Fruit fly (Drosophila melanogaster) whole organism, embryonic: ENCODE measurements around the gene snky.

Experiments used
- Antp ChIP-seq: fragments of 200-800 bp; sonication (Bioruptor generic); optimal IDR thresholded peaks from 3 replicates; lab custom pipeline; 2016; ENCODE audit warnings: missing biosample characterization, missing genetic modification characterization
- Bdp1 ChIP-seq: fragments of 200-800 bp; sonication (Bioruptor generic); optimal IDR thresholded peaks from 3 replicates; lab custom pipeline; 2016; ENCODE audit warnings: missing biosample characterization, missing genetic modification characterization
- Blimp-1 ChIP-seq: fragments of 200-800 bp; sonication (Bioruptor generic); optimal IDR thresholded peaks from 3 replicates; lab custom pipeline; 2018; ENCODE audit warnings: missing biosample characterization, missing genetic modification characterization, mild to moderate bottlenecking, moderate library complexity, missing genetic modification reagents
- Bteb2 ChIP-seq: fragments of 200-800 bp; sonication (Bioruptor generic); optimal IDR thresholded peaks from 2 replicates; lab custom pipeline; 2016; ENCODE audit warnings: missing biosample characterization, missing genetic modification characterization
- CG10147 ChIP-seq: fragments of 200-800 bp; sonication (Bioruptor generic); optimal IDR thresholded peaks from 2 replicates; lab custom pipeline; 2019; ENCODE audit warnings: missing biosample characterization, mild to moderate bottlenecking, missing genetic modification characterization, moderate library complexity
- CG12155 ChIP-seq: fragments of 200-800 bp; sonication (Bioruptor generic); optimal IDR thresholded peaks from 3 replicates; lab custom pipeline; 2016; ENCODE audit warnings: missing biosample characterization, missing genetic modification characterization
- CG12236 ChIP-seq: fragments of 200-800 bp; sonication (Bioruptor generic); optimal IDR thresholded peaks from 2 replicates; lab custom pipeline; 2016; ENCODE audit warnings: missing biosample characterization, missing genetic modification characterization
- CG14441 ChIP-seq: fragments of 200-800 bp; sonication (Bioruptor generic); IDR thresholded peaks from 2 replicates; pipeline ENCODE4 v1.3.6; 2022; ENCODE audit warnings: missing biosample characterization, missing genetic modification characterization
- CG15479 ChIP-seq: fragments of 200-800 bp; sonication (Bioruptor generic); optimal IDR thresholded peaks from 3 replicates; lab custom pipeline; 2019; ENCODE audit warnings: missing biosample characterization, mild to moderate bottlenecking, missing genetic modification characterization, moderate library complexity
- CG17829 ChIP-seq: fragments of 200-800 bp; optimal IDR thresholded peaks from 2 replicates; lab custom pipeline; 2019; ENCODE audit warnings: missing biosample characterization, mild to moderate bottlenecking, missing genetic modification characterization, moderate library complexity
- CG1832 ChIP-seq: fragments of 200-800 bp; sonication (Bioruptor generic); optimal IDR thresholded peaks from 2 replicates; lab custom pipeline; 2017; ENCODE audit warnings: missing biosample characterization, mild to moderate bottlenecking, missing genetic modification characterization, inconsistent platforms
- CG18619 ChIP-seq: fragments of 200-800 bp; sonication (Bioruptor generic); optimal IDR thresholded peaks from 3 replicates; lab custom pipeline; 2017; ENCODE audit warnings: missing biosample characterization, mild to moderate bottlenecking, missing genetic modification characterization
- CG33213 ChIP-seq: fragments of 200-800 bp; sonication (Bioruptor generic); optimal IDR thresholded peaks from 3 replicates; lab custom pipeline; 2016; ENCODE audit warnings: missing biosample characterization, missing genetic modification characterization
- CG34376 ChIP-seq: fragments of 200-800 bp; sonication (Bioruptor generic); optimal IDR thresholded peaks from 2 replicates; lab custom pipeline; 2018; ENCODE audit warnings: missing biosample characterization, mild to moderate bottlenecking, missing genetic modification characterization
- CG4282 ChIP-seq: fragments of 200-800 bp; sonication (Bioruptor generic); optimal IDR thresholded peaks from 2 replicates; lab custom pipeline; 2016; ENCODE audit warnings: missing biosample characterization, missing genetic modification characterization
- CG6683 ChIP-seq: fragments of 200-800 bp; sonication (Bioruptor generic); optimal IDR thresholded peaks from 2 replicates; lab custom pipeline; 2017; ENCODE audit warnings: missing biosample characterization, mild to moderate bottlenecking, missing genetic modification characterization, missing genetic modification reagents
- CG6813 ChIP-seq: fragments of 200-800 bp; sonication (Bioruptor generic); optimal IDR thresholded peaks from 2 replicates; lab custom pipeline; 2017; ENCODE audit warnings: missing biosample characterization, missing genetic modification characterization, mild to moderate bottlenecking, moderate library complexity, missing genetic modification reagents
- CG8089 ChIP-seq: fragments of 200-800 bp; sonication (Bioruptor generic); optimal IDR thresholded peaks from 3 replicates; lab custom pipeline; 2016; ENCODE audit warnings: missing biosample characterization, missing genetic modification characterization
- CG8924 ChIP-seq: fragments of 200-800 bp; optimal IDR thresholded peaks from 3 replicates; lab custom pipeline; 2019; ENCODE audit warnings: missing biosample characterization, mild to moderate bottlenecking, missing genetic modification characterization, moderate library complexity
- Camta ChIP-seq: fragments of 200-800 bp; sonication (Bioruptor generic); optimal IDR thresholded peaks from 2 replicates; lab custom pipeline; 2016; ENCODE audit warnings: missing biosample characterization, missing genetic modification characterization
- Doc2 ChIP-seq: fragments of 200-800 bp; sonication (Bioruptor generic); IDR thresholded peaks from 2 replicates; pipeline ENCODE4 v1.3.6; 2022; ENCODE audit warnings: missing biosample characterization, missing genetic modification characterization
- E2f1 ChIP-seq: fragments of 200-800 bp; sonication (Bioruptor generic); IDR thresholded peaks from 2 replicates; pipeline ENCODE4 v1.3.6; 2022; ENCODE audit warnings: missing biosample characterization, missing genetic modification characterization
- E2f2 ChIP-seq: fragments of 200-800 bp; sonication (Bioruptor generic); IDR thresholded peaks from 2 replicates; pipeline ENCODE4 v1.3.6; 2022; ENCODE audit warnings: missing biosample characterization, missing genetic modification characterization
- Gug ChIP-seq: fragments of 200-800 bp; sonication (Bioruptor generic); IDR thresholded peaks from 4 replicates; pipeline ENCODE4 v1.3.6; 2022; ENCODE audit warnings: missing biosample characterization, missing genetic modification characterization
- H15 ChIP-seq: fragments of 200-800 bp; sonication (Bioruptor generic); IDR thresholded peaks from 3 replicates; pipeline ENCODE4 v1.3.6; 2022; ENCODE audit warnings: missing biosample characterization, missing genetic modification characterization
- Max ChIP-seq: fragments of 200-800 bp; sonication (Bioruptor generic); optimal IDR thresholded peaks from 2 replicates; lab custom pipeline; 2016; ENCODE audit warnings: missing biosample characterization, mild to moderate bottlenecking, missing genetic modification characterization
- NK7.1 ChIP-seq: fragments of 200-800 bp; sonication (Bioruptor generic); optimal IDR thresholded peaks from 3 replicates; lab custom pipeline; 2016; ENCODE audit warnings: missing biosample characterization, missing genetic modification characterization
- Poxn ChIP-seq: fragments of 200-800 bp; sonication (Bioruptor generic); IDR thresholded peaks from 2 replicates; pipeline ENCODE4 v1.3.6; 2022; ENCODE audit warnings: missing biosample characterization, missing genetic modification characterization
- Six4 ChIP-seq: fragments of 200-800 bp; sonication (Bioruptor generic); optimal IDR thresholded peaks from 2 replicates; lab custom pipeline; 2016; ENCODE audit warnings: missing biosample characterization, missing genetic modification characterization
- ato ChIP-seq: fragments of 200-800 bp; sonication (Bioruptor generic); IDR thresholded peaks from 2 replicates; pipeline ENCODE4 v1.3.6; 2022; ENCODE audit warnings: missing biosample characterization, missing genetic modification characterization; ENCODE audit not compliant: partially characterized antibody
- az2 ChIP-seq: fragments of 200-800 bp; sonication (Bioruptor generic); optimal IDR thresholded peaks from 3 replicates; lab custom pipeline; 2016; ENCODE audit warnings: missing biosample characterization, missing genetic modification characterization
- chif ChIP-seq, 2 experiments: fragments of 200-800 bp; sonication (Bioruptor generic); optimal IDR thresholded peaks; 3 replicates each; lab custom pipeline; 2016; ENCODE audit warnings: missing biosample characterization in 2 of 2, missing genetic modification characterization in 2 of 2
- croc ChIP-seq: fragments of 200-800 bp; sonication (Bioruptor generic); conservative IDR thresholded peaks from 3 replicates; pipeline ENCODE4 v1.3.6; 2022; ENCODE audit warnings: missing biosample characterization, missing genetic modification characterization
- emc ChIP-seq: fragments of 200-800 bp; sonication (Bioruptor generic); optimal IDR thresholded peaks from 2 replicates; lab custom pipeline; 2016; ENCODE audit warnings: missing biosample characterization, missing genetic modification characterization
- fd3F ChIP-seq: fragments of 200-800 bp; sonication (Bioruptor generic); optimal IDR thresholded peaks from 2 replicates; lab custom pipeline; 2018; ENCODE audit warnings: missing biosample characterization, mild to moderate bottlenecking, missing genetic modification characterization, moderate library complexity
- fd96Cb ChIP-seq: fragments of 200-800 bp; sonication (Bioruptor generic); optimal IDR thresholded peaks from 2 replicates; lab custom pipeline; 2018; ENCODE audit warnings: missing biosample characterization, mild to moderate bottlenecking, missing genetic modification characterization, moderate library complexity
- fru ChIP-seq: fragments of >200 bp; optimal IDR thresholded peaks from 2 replicates; lab custom pipeline; 2017
- gem ChIP-seq: fragments of 200-800 bp; sonication (Bioruptor generic); optimal IDR thresholded peaks from 2 replicates; lab custom pipeline; 2019; ENCODE audit warnings: missing biosample characterization, mild to moderate bottlenecking, missing genetic modification characterization, moderate library complexity
- hb ChIP-seq: fragments of 200-800 bp; sonication (Bioruptor generic); IDR thresholded peaks from 3 replicates; pipeline ENCODE4 v1.3.6; 2022; ENCODE audit warnings: missing biosample characterization, missing genetic modification characterization; ENCODE audit not compliant: partially characterized antibody
- pfk ChIP-seq: fragments of 200-800 bp; sonication (Bioruptor generic); optimal IDR thresholded peaks from 2 replicates; lab custom pipeline; 2018; ENCODE audit warnings: missing biosample characterization, mild to moderate bottlenecking, missing genetic modification characterization, moderate library complexity
- phol ChIP-seq: fragments of 200-800 bp; sonication (Bioruptor generic); optimal IDR thresholded peaks from 3 replicates; lab custom pipeline; 2018; ENCODE audit warnings: missing biosample characterization, mild to moderate bottlenecking, missing genetic modification characterization, moderate library complexity
- row ChIP-seq: fragments of 200-800 bp; sonication (Bioruptor generic); IDR thresholded peaks from 3 replicates; pipeline ENCODE4 v1.3.6; 2022; ENCODE audit warnings: missing biosample characterization, missing genetic modification characterization
- sens ChIP-seq: fragments of 200-800 bp; sonication (Bioruptor generic); peaks from one replicate; lab custom pipeline; 2016; ENCODE audit warnings: missing biosample characterization, missing genetic modification characterization
- sim ChIP-seq: fragments of 200-800 bp; sonication (Bioruptor generic); IDR thresholded peaks from 2 replicates; pipeline ENCODE4 v1.3.6; 2022; ENCODE audit warnings: missing biosample characterization, missing genetic modification characterization
- tll ChIP-seq, 2 experiments: fragments of 200-800 bp in 1 of 2; fragments of >200 bp in 1 of 2; sonication (Bioruptor generic) in 1 of 2; optimal IDR thresholded peaks; 2 replicates each; lab custom pipeline; 2017 to 2019; ENCODE audit warnings: missing biosample characterization in 2 of 2, missing genetic modification characterization in 2 of 2, mild to moderate bottlenecking in 1 of 2, moderate library complexity in 1 of 2
- tna ChIP-seq: fragments of 200-800 bp; sonication (Bioruptor generic); IDR thresholded peaks from 2 replicates; pipeline ENCODE4 v1.3.6; 2022; ENCODE audit warnings: missing biosample characterization, missing genetic modification characterization; ENCODE audit not compliant: partially characterized antibody
- ttk ChIP-seq: fragments of 200-800 bp; sonication (Bioruptor generic); IDR thresholded peaks from 2 replicates; pipeline ENCODE4 v2.1.2; 2022; ENCODE audit warnings: missing biosample characterization, missing genetic modification characterization
- unc-4 ChIP-seq: fragments of 200-800 bp; sonication (Bioruptor generic); IDR thresholded peaks from 2 replicates; pipeline ENCODE4 v1.3.6; 2022; ENCODE audit warnings: missing biosample characterization, missing genetic modification characterization; ENCODE audit not compliant: partially characterized antibody
- vvl ChIP-seq: fragments of 200-800 bp; sonication (Bioruptor generic); IDR thresholded peaks from 2 replicates; pipeline ENCODE4 v1.3.6; 2022; ENCODE audit warnings: missing biosample characterization, missing genetic modification characterization
- wdn ChIP-seq: fragments of 200-800 bp; sonication (Bioruptor generic); IDR thresholded peaks from 2 replicates; pipeline ENCODE4 v1.3.6; 2022; ENCODE audit warnings: missing biosample characterization, missing genetic modification characterization
- yki ChIP-seq: fragments of >200 bp; optimal IDR thresholded peaks from 3 replicates; lab custom pipeline; 2018
- zfh2 ChIP-seq: fragments of 200-800 bp; sonication (Bioruptor generic); optimal IDR thresholded peaks from 2 replicates; lab custom pipeline; 2016; ENCODE audit warnings: missing biosample characterization, missing genetic modification characterization

The snky gene

dm6 chr3L:13213360-13213759 lies 39.1 kb downstream of the snky start (continued):
- TF ChIP-seq CG15479 (GFP tag; lab: Kevin White, UChicago) (no peak), croc (GFP tag; lab: Robert Waterston, UW) (peak; percentile 25; the same call in 1 of the 3 replicates), Camta (peak; percentile 70), CG6813 (GFP tag; lab: Kevin White, UChicago) (peak; percentile 65), sens (GFP tag; lab: Kevin White, UChicago) (peak; percentile 95), zfh2 (GFP tag; lab: Kevin White, UChicago) (no peak), sim (GFP tag; lab: Robert Waterston, UW) (peak; percentile 18; the same call in 1 of the 2 replicates), E2f2 (GFP tag; lab: Robert Waterston, UW) (no peak), Blimp-1 (peak; percentile 76), Poxn (GFP tag; lab: Robert Waterston, UW) (no peak), vvl (GFP tag; lab: Robert Waterston, UW) (peak; percentile 75), E2f1 (GFP tag; lab: Robert Waterston, UW) (0 out of 2 replicates have a peak, but pooled peaks have one; percentile 11), H15 (GFP tag; lab: Robert Waterston, UW) (peak; percentile 61; the same call in 2 of the 3 replicates), phol (tag; lab: Kevin White, UChicago) (peak; percentile 61), CG10147 (no peak), chif (GFP tag; optimal IDR thresholded peaks at IDR 0.05; lab: Kevin White, UChicago) (peak; percentile 71 to 75), Bteb2 (GFP tag; lab: Kevin White, UChicago) (no peak), CG17829 (peak; percentile 48), Bdp1 (peak; percentile 23), ttk (GFP tag; lab: Robert Waterston, UW) (0 out of 2 replicates have a peak, but pooled peaks have one; percentile 24), Gug (GFP tag; lab: Robert Waterston, UW) (no peak), CG14441 (GFP tag; lab: Robert Waterston, UW) (peak; percentile 44; the same call in 1 of the 2 replicates), fd96Cb (tag; lab: Kevin White, UChicago) (peak; percentile 73), Doc2 (GFP tag; lab: Robert Waterston, UW) (no peak), tna (GFP tag; lab: Robert Waterston, UW) (no peak), CG33213 (peak; percentile 41), CG8924 (tag; lab: Kevin White, UChicago) (no peak), unc-4 (no peak), CG8089 (peak; percentile 63), fd3F (no peak), fru (lab: Kevin White, UChicago) (no peak), CG18619 (GFP tag; lab: Kevin White, UChicago) (peak; percentile 41), emc (GFP tag; lab: Kevin White, UChicago) (no peak), Six4 (peak; percentile 52), wdn (no peak), CG4282 (GFP tag; lab: Kevin White, UChicago) (no peak), az2 (peak; percentile 66), Antp (no peak), CG12155 (GFP tag; lab: Kevin White, UChicago) (peak; percentile 3), ato (GFP tag; lab: Robert Waterston, UW) (no peak), tll (GFP tag; optimal IDR thresholded peaks at IDR 0.05; lab: Kevin White, UChicago) (no peak), pfk (no peak), CG34376 (GFP tag; lab: Kevin White, UChicago) (no peak), hb (no peak), CG12236 (GFP tag; lab: Kevin White, UChicago) (peak; percentile 67), CG1832 (no peak), gem (tag; lab: Kevin White, UChicago) (peak; percentile 72), NK7.1 (GFP tag; lab: Kevin White, UChicago) (peak; percentile 7), Max (peak; percentile 48), yki (lab: Kevin White, UChicago) (no peak), CG6683 (GFP tag; lab: Kevin White, UChicago) (no peak), row (peak; percentile 76)
